Worm (Caenorhabditis elegans): ENCODE measurements around the gene snu-23.

DNA sequence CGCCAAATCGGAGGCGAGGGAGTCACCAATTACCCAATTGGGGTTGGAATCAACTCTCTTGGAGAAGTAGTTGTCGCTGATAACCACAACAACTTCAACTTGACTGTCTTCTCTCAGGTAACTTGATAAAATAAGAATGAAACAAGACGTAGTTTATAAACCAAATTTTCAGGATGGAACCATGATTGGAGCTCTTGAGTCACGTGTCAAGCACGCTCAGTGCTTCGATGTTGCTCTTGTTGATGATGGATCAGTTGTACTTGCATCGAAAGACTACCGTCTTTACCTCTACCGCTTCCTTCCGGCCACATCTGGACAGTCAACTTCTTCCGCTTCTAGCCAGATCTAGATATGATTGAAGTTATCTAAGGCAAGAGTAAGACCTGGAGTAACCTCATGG lies 33.9 kb downstream of the snu-23 start:
- peak in 1 of 2 experiments; percentile 67 for TF ChIP-seq unc-62 (GFP tag; optimal IDR thresholded peaks at IDR 0.05 in 1 of 2)
- TF ChIP-seq unc-62 (tag; optimal IDR thresholded peaks at IDR 0.05) = no peak
- no peak for TF ChIP-seq lin-15B (tag; optimal IDR thresholded peaks at IDR 0.05)
- no peak for TF ChIP-seq lin-13 (GFP tag; optimal IDR thresholded peaks at IDR 0.05)
- TF ChIP-seq php-3 (GFP tag; IDR thresholded peaks at IDR 0.05) = no peak
- no peak for TF ChIP-seq unc-39 (tag; optimal IDR thresholded peaks at IDR 0.05)
- no peak for TF ChIP-seq tag-97 (GFP tag; IDR thresholded peaks at IDR 0.05)

All from whole organism, L4 larva.